Worm (Caenorhabditis elegans) whole organism, L1 larva: Measurements from ENCODE around the gene Y48E1B.8.

Experiments used
- C04F5.9 ChIP-seq: sonication (generic microtip); optimal IDR thresholded peaks from 2 replicates; lab custom pipeline; 2016; ENCODE audit warnings: missing genetic modification characterization, missing compliant biosample characterization
- F16B12.6 ChIP-seq: fragments of 150-350 bp; optimal IDR thresholded peaks from 2 replicates; lab custom pipeline; 2014; ENCODE audit warnings: missing biosample characterization, missing genetic modification characterization
- Y116A8C.19 ChIP-seq: sonication (generic microtip); optimal IDR thresholded peaks from 2 replicates; lab custom pipeline; 2016; ENCODE audit warnings: missing compliant biosample characterization, missing genetic modification characterization, borderline replicate concordance
- ama-1 ChIP-seq: fragments of 150-350 bp; optimal IDR thresholded peaks from 2 replicates; lab custom pipeline; 2014
- ceh-82 ChIP-seq, 3 experiments: fragments of 150-350 bp in 1 of 3; sonication (generic microtip) in 2 of 3; optimal IDR thresholded peaks; 2 replicates each; lab custom pipeline; 2014 to 2017; ENCODE audit warnings: missing biosample characterization in 3 of 3, missing genetic modification characterization in 3 of 3
- ceh-88 ChIP-seq: fragments of 200-800 bp; sonication (Bioruptor generic); IDR thresholded peaks from 2 replicates; pipeline ENCODE4 v1.3.6; 2022; ENCODE audit warnings: missing genetic modification characterization, missing compliant biosample characterization
- efl-1 ChIP-seq, 4 experiments: fragments of 150-350 bp; optimal IDR thresholded peaks in 3 of 4; peaks in 1 of 4; 1 replicate in 1 of 4; 2 replicates in 3 of 4; lab custom pipeline; 2014; ENCODE audit warnings: missing biosample characterization in 2 of 4, missing genetic modification characterization in 2 of 4, missing genetic modification reagents in 2 of 4
- efl-3 ChIP-seq: fragments of 200-800 bp; sonication (Bioruptor generic); optimal IDR thresholded peaks from 2 replicates; lab custom pipeline; 2018; ENCODE audit warnings: mild to moderate bottlenecking, missing genetic modification characterization, missing compliant biosample characterization
- egl-13 ChIP-seq: sonication (generic microtip); optimal IDR thresholded peaks from 2 replicates; lab custom pipeline; 2016; ENCODE audit warnings: missing genotype, missing genetic modification reagents, missing genetic modification characterization, missing compliant biosample characterization
- ets-5 ChIP-seq: fragments of 200-800 bp; sonication (Bioruptor generic); IDR thresholded peaks from 2 replicates; pipeline ENCODE4 v1.3.6; 2022; ENCODE audit warnings: missing genetic modification characterization, missing compliant biosample characterization
- fkh-4 ChIP-seq: sonication (generic microtip); optimal IDR thresholded peaks from 2 replicates; lab custom pipeline; 2016; ENCODE audit warnings: missing compliant biosample characterization, missing genetic modification characterization, borderline replicate concordance
- fkh-8 ChIP-seq: sonication (generic microtip); optimal IDR thresholded peaks from 2 replicates; lab custom pipeline; 2016; ENCODE audit warnings: mild to moderate bottlenecking, missing genetic modification characterization, missing compliant biosample characterization
- fos-1 ChIP-seq: fragments of 150-350 bp; optimal IDR thresholded peaks from 2 replicates; lab custom pipeline; 2014; ENCODE audit warnings: missing biosample characterization, missing genetic modification characterization
- hlh-17 ChIP-seq: fragments of 200-800 bp; sonication (Bioruptor generic); optimal IDR thresholded peaks from 2 replicates; lab custom pipeline; 2018; ENCODE audit warnings: missing genetic modification characterization, mild to moderate bottlenecking, missing compliant biosample characterization, moderate library complexity, borderline replicate concordance
- irx-1 ChIP-seq: sonication (generic microtip); optimal IDR thresholded peaks from 2 replicates; lab custom pipeline; 2016; ENCODE audit warnings: missing genetic modification characterization, missing compliant biosample characterization
- lin-13 ChIP-seq: fragments of 150-350 bp; optimal IDR thresholded peaks from 2 replicates; lab custom pipeline; 2014; ENCODE audit warnings: missing biosample characterization, missing genetic modification reagents, missing genetic modification characterization
- lin-14 ChIP-seq: fragments of 200-800 bp; sonication (Bioruptor generic); optimal IDR thresholded peaks from 2 replicates; lab custom pipeline; 2018; ENCODE audit warnings: mild to moderate bottlenecking, missing genetic modification characterization, moderate library complexity, missing compliant biosample characterization
- lin-35 ChIP-seq, 2 experiments: fragments of 150-350 bp; optimal IDR thresholded peaks; 2 replicates each; lab custom pipeline; 2014; ENCODE audit warnings: missing biosample characterization in 2 of 2, missing genetic modification characterization in 2 of 2, missing genetic modification reagents in 2 of 2
- lsy-2 ChIP-seq, 2 experiments: fragments of 150-350 bp; optimal IDR thresholded peaks; 2 replicates each; lab custom pipeline; 2014; ENCODE audit warnings: missing biosample characterization in 2 of 2, missing genetic modification characterization in 2 of 2
- nhr-11 ChIP-seq: fragments of 150-350 bp; optimal IDR thresholded peaks from 2 replicates; lab custom pipeline; 2014; ENCODE audit warnings: missing biosample characterization, missing genetic modification characterization
- nhr-12 ChIP-seq: sonication (generic microtip); optimal IDR thresholded peaks from 2 replicates; lab custom pipeline; 2017; ENCODE audit warnings: missing biosample characterization, missing genetic modification characterization
- nhr-19 ChIP-seq: fragments of 200-800 bp; sonication (Bioruptor generic); conservative IDR thresholded peaks from 2 replicates; pipeline ENCODE4 v1.3.6; 2022; ENCODE audit warnings: missing genetic modification characterization, missing compliant biosample characterization
- nhr-28 ChIP-seq: fragments of 150-350 bp; optimal IDR thresholded peaks from 2 replicates; lab custom pipeline; 2014; ENCODE audit warnings: missing biosample characterization, missing genetic modification characterization
- nhr-47 ChIP-seq: sonication (generic microtip); optimal IDR thresholded peaks from 2 replicates; lab custom pipeline; 2016; ENCODE audit warnings: mild to moderate bottlenecking, missing genetic modification characterization, moderate library complexity, missing compliant biosample characterization
- nhr-76 ChIP-seq: sonication (generic microtip); optimal IDR thresholded peaks from 2 replicates; lab custom pipeline; 2017; ENCODE audit warnings: missing biosample characterization, missing genetic modification characterization
- nhr-85 ChIP-seq: sonication (generic microtip); peaks from one replicate; lab custom pipeline; 2016; ENCODE audit warnings: missing genetic modification characterization, inconsistent platforms, missing compliant biosample characterization
- nhr-90 ChIP-seq: sonication (generic microtip); optimal IDR thresholded peaks from 2 replicates; lab custom pipeline; 2016; ENCODE audit warnings: mild to moderate bottlenecking, missing genetic modification characterization, missing compliant biosample characterization; ENCODE audit not compliant: poor library complexity
- pag-3 ChIP-seq: sonication (generic microtip); optimal IDR thresholded peaks from 2 replicates; lab custom pipeline; 2017; ENCODE audit warnings: missing genetic modification characterization, mild to moderate bottlenecking, missing compliant biosample characterization, antibody characterized with exemption, borderline replicate concordance; ENCODE audit not compliant: insufficient read depth
- snpc-4 ChIP-seq: fragments of 150-350 bp; optimal IDR thresholded peaks from 2 replicates; lab custom pipeline; 2014; ENCODE audit warnings: missing biosample characterization, missing genetic modification characterization
- snu-23 ChIP-seq: sonication (generic microtip); optimal IDR thresholded peaks from 2 replicates; lab custom pipeline; 2016; ENCODE audit warnings: missing genetic modification characterization, missing compliant biosample characterization
- sox-4 ChIP-seq: sonication (generic microtip); optimal IDR thresholded peaks from 2 replicates; lab custom pipeline; 2016; ENCODE audit warnings: missing genetic modification characterization, missing compliant biosample characterization
- sptf-1 ChIP-seq: fragments of 150-350 bp; optimal IDR thresholded peaks from 2 replicates; lab custom pipeline; 2014; ENCODE audit warnings: missing biosample characterization, missing genetic modification characterization
- sup-37 ChIP-seq: fragments of 200-800 bp; sonication (Bioruptor generic); optimal IDR thresholded peaks from 2 replicates; lab custom pipeline; 2018; ENCODE audit warnings: mild to moderate bottlenecking, missing genetic modification characterization, missing compliant biosample characterization
- swsn-7 ChIP-seq: sonication (generic microtip); optimal IDR thresholded peaks from 2 replicates; lab custom pipeline; 2016; ENCODE audit warnings: missing genetic modification characterization, missing compliant biosample characterization
- tbx-2 ChIP-seq: sonication (generic microtip); optimal IDR thresholded peaks from 2 replicates; lab custom pipeline; 2016; ENCODE audit warnings: missing genetic modification characterization, missing compliant biosample characterization
- tlp-1 ChIP-seq: fragments of 150-350 bp; optimal IDR thresholded peaks from 2 replicates; lab custom pipeline; 2014; ENCODE audit warnings: missing biosample characterization, missing genetic modification characterization
- unc-62 ChIP-seq: fragments of 150-350 bp; optimal IDR thresholded peaks from 2 replicates; lab custom pipeline; 2014; ENCODE audit warnings: missing biosample characterization, missing genetic modification reagents, missing genetic modification characterization

The Y48E1B.8 gene

DNA sequence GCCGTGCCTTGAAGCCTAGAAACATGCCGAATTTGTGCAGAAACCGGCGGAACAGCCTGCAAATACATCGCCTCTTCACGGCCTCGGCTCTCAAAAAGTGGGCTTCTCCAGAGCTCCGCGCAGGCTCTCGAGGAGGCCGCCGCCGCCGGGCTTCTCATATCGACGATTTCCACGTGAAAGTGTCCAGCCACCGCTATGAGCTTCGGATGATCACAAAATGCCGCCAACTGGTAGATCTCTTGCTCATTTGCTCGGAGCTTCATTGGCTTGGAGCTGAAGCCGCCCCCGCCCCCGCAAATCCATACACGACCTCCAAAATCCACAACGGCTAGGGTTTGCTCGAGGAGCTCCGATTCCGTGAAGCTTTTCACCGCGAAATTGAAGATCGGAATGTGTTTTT is 25.0 kb upstream of the Y48E1B.8 start:
- TF ChIP-seq nhr-11 (tag; lab: Kevin White, UChicago) (no peak), nhr-12 (tag; lab: Kevin White, UChicago) (no peak), tbx-2 (tag; lab: Kevin White, UChicago) (no peak), fos-1 (tag; lab: Kevin White, UChicago) (no peak), tlp-1 (tag; lab: Kevin White, UChicago) (no peak), snu-23 (GFP tag; lab: Kevin White, UChicago) (no peak), nhr-90 (tag; lab: Kevin White, UChicago) (no peak), swsn-7 (tag; lab: Kevin White, UChicago) (no peak), pag-3 (tag; lab: Kevin White, UChicago) (no peak), nhr-47 (tag; lab: Kevin White, UChicago) (no peak), hlh-17 (GFP tag; lab: Kevin White, UChicago) (no peak), C04F5.9 (tag; lab: Kevin White, UChicago) (no peak), unc-62 (GFP tag; lab: Kevin White, UChicago) (no peak), lin-35 (GFP tag; optimal IDR thresholded peaks at IDR 0.05; lab: Kevin White, UChicago) (no peak), nhr-76 (no peak), nhr-19 (no peak), lin-14 (GFP tag; lab: Kevin White, UChicago) (no peak), ets-5 (GFP tag; lab: Robert Waterston, UW) (no peak), Y116A8C.19 (no peak)
- TF ChIP-seq, all 84 proteins: peak for 0

DNA sequence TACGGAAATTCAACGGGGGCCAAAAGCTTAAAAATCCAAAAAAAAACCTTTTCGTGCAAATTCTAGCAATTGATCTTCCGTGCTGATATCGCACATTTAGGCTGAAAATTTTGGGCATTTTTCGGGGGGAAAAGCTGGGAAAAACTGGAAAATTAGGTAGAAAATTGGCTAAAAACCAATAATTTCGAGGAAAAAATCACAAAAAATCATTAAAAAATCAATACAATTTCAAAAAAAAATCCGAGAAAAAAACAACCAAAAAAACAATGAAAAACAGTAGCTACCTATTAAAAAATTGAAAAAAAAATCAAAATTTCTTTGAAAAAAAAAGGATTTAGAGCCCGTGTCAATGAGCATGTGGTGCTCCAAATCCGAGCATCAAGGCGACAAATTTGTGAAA is 17.6 kb upstream of the Y48E1B.8 start, which contains the start of gene Y48E1B.3:
TSS of gene Y48E1B.3 (minus strand) at position 101 of the 400 bp plus-strand sequence.
- TF ChIP-seq ama-1: no peak
- TF ChIP-seq irx-1 (tag; lab: Kevin White, UChicago): no peak
- no peak for TF ChIP-seq fkh-8
- TF ChIP-seq snpc-4 (tag; lab: Kevin White, UChicago): no peak
- no peak for TF ChIP-seq tlp-1 (tag; lab: Kevin White, UChicago)
- no peak for TF ChIP-seq unc-62 (GFP tag; lab: Kevin White, UChicago)
- TF ChIP-seq nhr-28 (tag; lab: Kevin White, UChicago): no peak
- no peak for TF ChIP-seq lsy-2 (tag; optimal IDR thresholded peaks at IDR 0.05; lab: Kevin White, UChicago)
- TF ChIP-seq egl-13 (tag; lab: Kevin White, UChicago): no peak
- TF ChIP-seq fos-1 (tag; lab: Kevin White, UChicago): no peak
- no peak for TF ChIP-seq nhr-76
- no peak for TF ChIP-seq ceh-88 (GFP tag; lab: Robert Waterston, UW)
- TF ChIP-seq efl-3: no peak
- TF ChIP-seq sptf-1: no peak
- TF ChIP-seq ceh-82 (tag; optimal IDR thresholded peaks at IDR 0.05; lab: Kevin White, UChicago): no peak
- TF ChIP-seq fkh-4 (tag; lab: Kevin White, UChicago): no peak
- TF ChIP-seq lin-13 (GFP tag; lab: Kevin White, UChicago): no peak
- TF ChIP-seq nhr-85 (tag; lab: Kevin White, UChicago): no peak

DNA sequence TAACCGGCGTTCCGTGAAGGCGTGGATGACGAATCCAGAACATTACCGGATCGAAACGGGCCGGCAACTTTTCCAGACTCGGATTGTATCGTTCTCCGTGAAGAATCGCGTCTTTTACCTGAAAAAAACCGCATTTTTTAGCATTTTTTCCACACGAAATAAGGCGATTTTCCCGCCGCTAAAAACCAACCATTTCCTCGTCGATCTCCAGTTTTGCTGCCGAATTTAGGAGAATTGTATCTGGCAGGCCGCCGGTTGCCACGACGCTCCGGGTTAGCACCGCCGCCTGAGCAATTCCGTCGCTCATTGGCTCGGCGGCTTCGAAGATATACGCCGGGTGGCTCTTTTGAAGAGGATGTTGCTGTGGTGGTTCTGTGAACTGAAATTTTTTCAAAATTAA is 11.1 kb upstream of the Y48E1B.8 start:
- TF ChIP-seq sox-4 (tag; lab: Kevin White, UChicago): no peak
- no peak for TF ChIP-seq tbx-2 (tag; lab: Kevin White, UChicago)
- TF ChIP-seq efl-1 (optimal IDR thresholded peaks at IDR 0.05; lab: Kevin White, UChicago): no peak
- TF ChIP-seq efl-1 (GFP tag; optimal IDR thresholded peaks at IDR 0.05 in 1 of 2; lab: Kevin White, UChicago): peak in 1 of 2 experiments; percentile 64
- no peak for TF ChIP-seq F16B12.6 (tag; lab: Kevin White, UChicago)
- TF ChIP-seq sup-37 (GFP tag; lab: Kevin White, UChicago): no peak
